Worm (Caenorhabditis elegans) whole organism, L2 larva: ENCODE data around the gene F44E5.5.

ENCODE experiments used
- C34F6.9 ChIP-seq: fragments of 150-350 bp; optimal IDR thresholded peaks from 2 replicates; lab custom pipeline; 2014; ENCODE audit warnings: missing biosample characterization, missing genetic modification characterization
- F13H6.1 ChIP-seq: sonication (generic microtip); optimal IDR thresholded peaks from 2 replicates; lab custom pipeline; 2016; ENCODE audit warnings: missing genetic modification characterization, missing compliant biosample characterization
- R02D3.7 ChIP-seq: fragments of 150-350 bp; optimal IDR thresholded peaks from 2 replicates; lab custom pipeline; 2014; ENCODE audit warnings: missing biosample characterization, missing genetic modification characterization
- Y55F3AM.14 ChIP-seq: fragments of 200-800 bp; sonication (Bioruptor generic); optimal IDR thresholded peaks from 2 replicates; lab custom pipeline; 2018; ENCODE audit warnings: mild to moderate bottlenecking, missing genetic modification characterization, missing compliant biosample characterization
- ZK546.5 ChIP-seq: sonication (generic microtip); optimal IDR thresholded peaks from 2 replicates; lab custom pipeline; 2017; ENCODE audit warnings: missing biosample characterization, missing genetic modification characterization
- alr-1 ChIP-seq: fragments of 150-350 bp; optimal IDR thresholded peaks from 2 replicates; lab custom pipeline; 2014; ENCODE audit warnings: missing biosample characterization, missing genetic modification characterization
- aly-2 ChIP-seq: fragments of 150-350 bp; optimal IDR thresholded peaks from 2 replicates; lab custom pipeline; 2014; ENCODE audit warnings: missing biosample characterization, missing genetic modification characterization
- ama-1 ChIP-seq: fragments of 150-350 bp; optimal IDR thresholded peaks from 2 replicates; lab custom pipeline; 2018; ENCODE audit warnings: inconsistent platforms
- blmp-1 ChIP-seq: sonication (generic microtip); optimal IDR thresholded peaks from 2 replicates; lab custom pipeline; 2017; ENCODE audit warnings: missing genetic modification characterization, mild to moderate bottlenecking, missing compliant biosample characterization, antibody characterized with exemption, moderate library complexity; ENCODE audit not compliant: insufficient read depth
- ceh-16 ChIP-seq: fragments of 150-350 bp; optimal IDR thresholded peaks from 2 replicates; lab custom pipeline; 2014; ENCODE audit warnings: missing biosample characterization, missing genetic modification characterization
- ceh-82 ChIP-seq: fragments of 150-350 bp; optimal IDR thresholded peaks from 2 replicates; lab custom pipeline; 2014; ENCODE audit warnings: missing biosample characterization, missing genetic modification characterization
- crh-2 ChIP-seq: sonication (generic microtip); optimal IDR thresholded peaks from 2 replicates; lab custom pipeline; 2017; ENCODE audit warnings: missing biosample characterization, missing genetic modification characterization
- dmd-4 ChIP-seq: sonication (generic microtip); optimal IDR thresholded peaks from 2 replicates; lab custom pipeline; 2017; ENCODE audit warnings: missing biosample characterization, missing genetic modification characterization
- egl-27 ChIP-seq: sonication (generic microtip); optimal IDR thresholded peaks from 3 replicates; lab custom pipeline; 2017; ENCODE audit warnings: missing biosample characterization, missing genetic modification reagents, missing genetic modification characterization
- elt-1 ChIP-seq: fragments of 150-350 bp; optimal IDR thresholded peaks from 2 replicates; lab custom pipeline; 2014; ENCODE audit warnings: missing biosample characterization, missing genetic modification characterization
- elt-3 ChIP-seq: sonication (generic microtip); optimal IDR thresholded peaks from 2 replicates; lab custom pipeline; 2017; ENCODE audit warnings: missing biosample characterization, missing genetic modification characterization
- fos-1 ChIP-seq: fragments of 150-350 bp; optimal IDR thresholded peaks from 2 replicates; lab custom pipeline; 2014; ENCODE audit warnings: missing biosample characterization, missing genetic modification characterization
- gmeb-1 ChIP-seq: fragments of 150-350 bp; optimal IDR thresholded peaks from 2 replicates; lab custom pipeline; 2014; ENCODE audit warnings: missing biosample characterization, missing genetic modification characterization
- lin-11 ChIP-seq: fragments of 150-350 bp; sonication (generic microtip); optimal IDR thresholded peaks from 2 replicates; lab custom pipeline; 2014; ENCODE audit warnings: missing biosample characterization, missing genetic modification characterization, inconsistent platforms, mixed read lengths
- lin-13 ChIP-seq: fragments of 150-350 bp; optimal IDR thresholded peaks from 2 replicates; lab custom pipeline; 2014; ENCODE audit warnings: missing biosample characterization, missing genetic modification reagents, missing genetic modification characterization
- lin-39 ChIP-seq: fragments of 150-350 bp; optimal IDR thresholded peaks from 2 replicates; lab custom pipeline; 2014; ENCODE audit warnings: missing biosample characterization, missing genetic modification reagents, missing genetic modification characterization
- lsy-2 ChIP-seq, 2 experiments: fragments of 150-350 bp in 1 of 2; sonication (generic microtip) in 1 of 2; optimal IDR thresholded peaks; 2 replicates each; lab custom pipeline; 2014 to 2017; ENCODE audit warnings: missing biosample characterization in 2 of 2, missing genetic modification characterization in 2 of 2
- mab-5 ChIP-seq: fragments of 150-350 bp; optimal IDR thresholded peaks from 2 replicates; lab custom pipeline; 2014; ENCODE audit warnings: missing biosample characterization, missing genetic modification characterization
- mbf-1 ChIP-seq: sonication (generic microtip); optimal IDR thresholded peaks from 2 replicates; lab custom pipeline; 2017; ENCODE audit warnings: missing biosample characterization, missing genetic modification characterization
- mdl-1 ChIP-seq, 2 experiments: fragments of 150-350 bp in 1 of 2; sonication (generic microtip) in 1 of 2; optimal IDR thresholded peaks; 2 replicates each; lab custom pipeline; 2017; ENCODE audit warnings: missing biosample characterization in 2 of 2, missing genetic modification characterization in 2 of 2
- nhr-10 ChIP-seq: sonication (generic microtip); optimal IDR thresholded peaks from 2 replicates; lab custom pipeline; 2017; ENCODE audit warnings: missing biosample characterization, missing genetic modification characterization
- nhr-11 ChIP-seq: fragments of 150-350 bp; optimal IDR thresholded peaks from 2 replicates; lab custom pipeline; 2014; ENCODE audit warnings: missing biosample characterization, missing genetic modification characterization
- nhr-12 ChIP-seq: fragments of 150-350 bp; optimal IDR thresholded peaks from 2 replicates; lab custom pipeline; 2014; ENCODE audit warnings: missing biosample characterization, missing genetic modification characterization
- nhr-129 ChIP-seq: fragments of 150-350 bp; optimal IDR thresholded peaks from 2 replicates; lab custom pipeline; 2014; ENCODE audit warnings: missing biosample characterization, missing genetic modification characterization
- nhr-21 ChIP-seq: fragments of 150-350 bp; optimal IDR thresholded peaks from 2 replicates; lab custom pipeline; 2014; ENCODE audit warnings: missing biosample characterization, missing genetic modification characterization
- nhr-23 ChIP-seq: fragments of 150-350 bp; optimal IDR thresholded peaks from 2 replicates; lab custom pipeline; 2014; ENCODE audit warnings: missing biosample characterization, missing genetic modification reagents, missing genetic modification characterization
- nhr-237 ChIP-seq: fragments of 150-350 bp; optimal IDR thresholded peaks from 2 replicates; lab custom pipeline; 2014; ENCODE audit warnings: missing biosample characterization, missing genetic modification characterization
- nhr-25 ChIP-seq: fragments of 150-350 bp; sonication (generic microtip); optimal IDR thresholded peaks from 3 replicates; lab custom pipeline; 2014; ENCODE audit warnings: missing biosample characterization, missing genetic modification characterization
- nhr-6 ChIP-seq: fragments of 150-350 bp; optimal IDR thresholded peaks from 2 replicates; lab custom pipeline; 2014; ENCODE audit warnings: missing biosample characterization, missing genetic modification characterization
- nhr-77 ChIP-seq: fragments of 150-350 bp; optimal IDR thresholded peaks from 2 replicates; lab custom pipeline; 2014; ENCODE audit warnings: missing biosample characterization, missing genetic modification characterization
- peb-1 ChIP-seq: fragments of 150-350 bp; optimal IDR thresholded peaks from 2 replicates; lab custom pipeline; 2014; ENCODE audit warnings: missing biosample characterization, missing genetic modification characterization
- sem-4 ChIP-seq: fragments of 150-350 bp; optimal IDR thresholded peaks from 2 replicates; lab custom pipeline; 2014; ENCODE audit warnings: missing biosample characterization, missing genetic modification reagents, missing genetic modification characterization
- skn-1 ChIP-seq: sonication (generic microtip); optimal IDR thresholded peaks from 2 replicates; lab custom pipeline; 2017; ENCODE audit warnings: missing biosample characterization, missing genetic modification characterization
- sma-3 ChIP-seq: sonication (generic microtip); optimal IDR thresholded peaks from 2 replicates; lab custom pipeline; 2016; ENCODE audit warnings: missing genetic modification reagents, missing genetic modification characterization, missing compliant biosample characterization
- sma-9 ChIP-seq, 2 experiments: fragments of 150-350 bp in 1 of 2; sonication (generic microtip) in 1 of 2; optimal IDR thresholded peaks; 2 replicates each; lab custom pipeline; 2014 to 2016; ENCODE audit warnings: missing genetic modification characterization in 2 of 2, mild to moderate bottlenecking in 1 of 2, missing biosample characterization in 1 of 2, missing compliant biosample characterization in 1 of 2, missing genetic modification reagents in 1 of 2, moderate library complexity in 1 of 2
- snpc-4 ChIP-seq: fragments of 150-350 bp; optimal IDR thresholded peaks from 2 replicates; lab custom pipeline; 2014; ENCODE audit warnings: missing biosample characterization, missing genetic modification characterization
- unc-39 ChIP-seq: fragments of 150-350 bp; optimal IDR thresholded peaks from 2 replicates; lab custom pipeline; 2014; ENCODE audit warnings: missing biosample characterization, missing genetic modification characterization
- unc-55 ChIP-seq: fragments of 150-350 bp; sonication (generic microtip); optimal IDR thresholded peaks from 3 replicates; lab custom pipeline; 2014; ENCODE audit warnings: missing biosample characterization, missing genetic modification reagents, missing genetic modification characterization
- unc-62 ChIP-seq: fragments of 150-350 bp; optimal IDR thresholded peaks from 2 replicates; lab custom pipeline; 2014; ENCODE audit warnings: missing biosample characterization, missing genetic modification reagents, missing genetic modification characterization
- zag-1 ChIP-seq: fragments of 150-350 bp; optimal IDR thresholded peaks from 2 replicates; lab custom pipeline; 2014; ENCODE audit warnings: missing biosample characterization, missing genetic modification characterization
- ztf-1 ChIP-seq: fragments of 200-800 bp; sonication (Bioruptor generic); conservative IDR thresholded peaks from 2 replicates; pipeline ENCODE4 v1.3.6; 2022; ENCODE audit warnings: missing genetic modification characterization, missing compliant biosample characterization
- ztf-11 ChIP-seq: sonication (generic microtip); optimal IDR thresholded peaks from 2 replicates; lab custom pipeline; 2017; ENCODE audit warnings: missing biosample characterization, missing genetic modification characterization
- ztf-4 ChIP-seq: fragments of 150-350 bp; optimal IDR thresholded peaks from 2 replicates; lab custom pipeline; 2014; ENCODE audit warnings: missing biosample characterization, missing genetic modification characterization

Gene F44E5.5

ce11 chrII:11729757-11730535, 29.5 kb upstream of the F44E5.5 start:
- TF ChIP-seq dmd-4 (tag; lab: Kevin White, UChicago): no peak
- TF ChIP-seq ama-1: peak; percentile 23

ce11 chrII:11731174-11731724, 28.2 kb upstream of the F44E5.5 start:
- TF ChIP-seq lsy-2 (tag; optimal IDR thresholded peaks at IDR 0.05; lab: Kevin White, UChicago) (peak in 1 of 2 experiments; percentile 16), ztf-4 (tag; lab: Kevin White, UChicago) (no peak), R02D3.7 (tag; lab: Kevin White, UChicago) (no peak), zag-1 (tag; lab: Kevin White, UChicago) (no peak), nhr-23 (tag; lab: Kevin White, UChicago) (no peak), nhr-21 (tag; lab: Kevin White, UChicago) (peak; percentile 1), mbf-1 (no peak), Y55F3AM.14 (no peak), crh-2 (peak; percentile 46), mdl-1 (tag; optimal IDR thresholded peaks at IDR 0.05; lab: Kevin White, UChicago) (no peak), nhr-25 (tag; lab: Kevin White, UChicago) (no peak), nhr-10 (tag; lab: Kevin White, UChicago) (no peak), blmp-1 (tag; lab: Kevin White, UChicago) (no peak), dmd-4 (tag; lab: Kevin White, UChicago) (no peak), mab-5 (no peak), nhr-11 (no peak), elt-1 (tag; lab: Kevin White, UChicago) (no peak), sma-3 (GFP tag; lab: Kevin White, UChicago) (peak; percentile 7), snpc-4 (tag; lab: Kevin White, UChicago) (no peak), nhr-77 (no peak), ceh-82 (tag; lab: Kevin White, UChicago) (no peak), skn-1 (tag; lab: Kevin White, UChicago) (no peak), sma-9 (GFP tag; optimal IDR thresholded peaks at IDR 0.05; lab: Kevin White, UChicago) (no peak), sma-9 (tag; optimal IDR thresholded peaks at IDR 0.05; lab: Kevin White, UChicago) (no peak), elt-3 (tag; lab: Kevin White, UChicago) (no peak), ztf-11 (tag; lab: Kevin White, UChicago) (no peak), lin-39 (tag; lab: Kevin White, UChicago) (no peak), sem-4 (tag; lab: Kevin White, UChicago) (no peak), ztf-1 (GFP tag; lab: Robert Waterston, UW) (no peak), nhr-12 (tag; lab: Kevin White, UChicago) (no peak), unc-39 (no peak), nhr-6 (tag; lab: Kevin White, UChicago) (no peak), F13H6.1 (tag; lab: Kevin White, UChicago) (peak; percentile 26), aly-2 (no peak), unc-55 (GFP tag; lab: Kevin White, UChicago) (no peak), egl-27 (tag; lab: Kevin White, UChicago) (no peak), lin-11 (no peak), C34F6.9 (no peak), nhr-129 (peak; percentile 52), alr-1 (tag; lab: Kevin White, UChicago) (no peak), unc-62 (GFP tag; lab: Kevin White, UChicago) (no peak), ceh-16 (tag; lab: Kevin White, UChicago) (no peak), ama-1 (no peak), lin-13 (GFP tag; lab: Kevin White, UChicago) (peak; percentile 49), nhr-237 (tag; lab: Kevin White, UChicago) (no peak), peb-1 (tag; lab: Kevin White, UChicago) (no peak), fos-1 (tag; lab: Kevin White, UChicago) (no peak), gmeb-1 (tag; lab: Kevin White, UChicago) (no peak), ZK546.5 (tag; lab: Kevin White, UChicago) (no peak)
